Fruit fly (Drosophila melanogaster): Measurements from ENCODE around the gene CG34015.

dm6 chrX:16404803-16405202 is 43.3 kb downstream of the CG34015 start, which contains the start of gene CG9981:
- TF ChIP-seq dpn (GFP tag; optimal IDR thresholded peaks at IDR 0.05) (no peak), Lim3 (GFP tag; IDR thresholded peaks at IDR 0.05) (no peak), pita (GFP tag; optimal IDR thresholded peaks at IDR 0.05) (no peak), Doc2 (GFP tag; IDR thresholded peaks at IDR 0.05) (no peak), CG16779 (GFP tag; IDR thresholded peaks at IDR 0.05) (no peak), Atf-2 (GFP tag; optimal IDR thresholded peaks at IDR 0.05) (no peak), gsb (GFP tag; IDR thresholded peaks at IDR 0.05) (no peak), crol (GFP tag; IDR thresholded peaks at IDR 0.05) (no peak), Eip74EF (GFP tag; optimal IDR thresholded peaks at IDR 0.05) (no peak)
